Worm (Caenorhabditis elegans) whole organism, L4 larva: Measurements from ENCODE around the gene lin-3.

Source experiments
- F49E8.2 ChIP-seq: sonication (generic microtip); optimal IDR thresholded peaks from 2 replicates; lab custom pipeline; 2016; ENCODE audit warnings: missing compliant biosample characterization, mild to moderate bottlenecking, missing genetic modification characterization, borderline replicate concordance
- ZK337.2 ChIP-seq: fragments of 200-800 bp; sonication (Bioruptor generic); IDR thresholded peaks from 2 replicates; pipeline ENCODE4 v1.3.6; 2022; ENCODE audit warnings: missing genetic modification reagents, missing genetic modification characterization, missing compliant biosample characterization
- aha-1 ChIP-seq: fragments of 150-350 bp; peaks from one replicate; lab custom pipeline; 2014; ENCODE audit warnings: missing biosample characterization, missing genetic modification characterization
- ceh-82 ChIP-seq: sonication (generic microtip); optimal IDR thresholded peaks from 2 replicates; lab custom pipeline; 2017; ENCODE audit warnings: missing biosample characterization, missing genetic modification characterization
- egl-27 ChIP-seq: sonication (generic microtip); optimal IDR thresholded peaks from 3 replicates; lab custom pipeline; 2017; ENCODE audit warnings: missing biosample characterization, missing genetic modification reagents, missing genetic modification characterization
- egl-43 ChIP-seq: fragments of 200-800 bp; sonication (Bioruptor generic); IDR thresholded peaks from 2 replicates; pipeline ENCODE4 v1.3.6; 2022; ENCODE audit warnings: missing genetic modification reagents, missing genetic modification characterization, missing compliant biosample characterization
- lir-3 ChIP-seq: sonication (generic microtip); optimal IDR thresholded peaks from 2 replicates; lab custom pipeline; 2016; ENCODE audit warnings: mild to moderate bottlenecking, missing genetic modification characterization, missing compliant biosample characterization
- nhr-102 ChIP-seq: sonication (generic microtip); optimal IDR thresholded peaks from 2 replicates; lab custom pipeline; 2016; ENCODE audit warnings: mild to moderate bottlenecking, missing genetic modification characterization, moderate library complexity, missing compliant biosample characterization
- nhr-28 ChIP-seq: fragments of 150-350 bp; optimal IDR thresholded peaks from 2 replicates; lab custom pipeline; 2014; ENCODE audit warnings: missing biosample characterization, missing genetic modification characterization
- pha-4 ChIP-seq, 2 experiments: fragments of 150-350 bp in 1 of 2; fragments of 200-800 bp in 1 of 2; sonication (Bioruptor generic) in 1 of 2; IDR thresholded peaks in 1 of 2; optimal IDR thresholded peaks in 1 of 2; 2 replicates each; pipeline versions ENCODE4 v1.3.6 to Lab custom; 2014 to 2022; ENCODE audit warnings: missing genetic modification characterization in 2 of 2, missing genetic modification reagents in 2 of 2, missing biosample characterization in 1 of 2, missing compliant biosample characterization in 1 of 2
- rbr-2 ChIP-seq: sonication (generic microtip); optimal IDR thresholded peaks from 2 replicates; lab custom pipeline; 2016; ENCODE audit warnings: missing genotype, missing genetic modification characterization, missing compliant biosample characterization
- set-16 ChIP-seq: fragments of 200-800 bp; sonication (Bioruptor generic); IDR thresholded peaks from 2 replicates; pipeline ENCODE4 v1.3.6; 2022; ENCODE audit warnings: missing genetic modification reagents, missing genetic modification characterization, missing compliant biosample characterization
- tag-97 ChIP-seq: fragments of 200-800 bp; sonication (Bioruptor generic); IDR thresholded peaks from 2 replicates; pipeline ENCODE4 v1.3.6; 2022; ENCODE audit warnings: missing genetic modification characterization, missing compliant biosample characterization
- ztf-11 ChIP-seq: fragments of 150-350 bp; optimal IDR thresholded peaks from 2 replicates; lab custom pipeline; 2014; ENCODE audit warnings: missing biosample characterization, missing genetic modification characterization

DNA sequence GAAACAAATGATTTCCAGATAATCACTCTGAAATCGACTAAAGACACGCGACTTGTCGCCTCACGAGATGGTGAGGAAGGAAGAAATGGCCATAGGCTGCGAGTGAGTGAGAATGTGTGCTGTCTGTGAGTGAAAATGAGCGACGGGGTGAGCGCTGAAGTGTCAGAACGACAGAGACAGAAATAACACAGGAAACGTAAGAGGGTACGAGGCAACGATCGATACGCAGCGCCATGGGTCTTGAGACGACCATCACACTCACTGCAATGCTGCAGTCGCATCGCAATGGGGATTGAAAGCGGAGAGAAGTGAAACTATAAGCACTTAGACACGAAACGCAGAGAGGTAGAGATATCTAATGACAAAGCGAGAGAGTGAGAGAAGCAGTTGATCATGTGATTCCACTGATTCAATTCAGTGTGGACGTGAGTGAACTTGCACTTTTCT, 28.7 kb downstream of the lin-3 start:
- TF ChIP-seq set-16 = peak; percentile 78
- peak; percentile 82 for TF ChIP-seq pha-4 (GFP tag; IDR thresholded peaks at IDR 0.05; lab: Robert Waterston, UW)
- TF ChIP-seq pha-4 (tag; optimal IDR thresholded peaks at IDR 0.05; lab: Kevin White, UChicago) = no peak
- no peak for TF ChIP-seq ztf-11
- no peak for TF ChIP-seq egl-27 (tag; lab: Kevin White, UChicago)
- peak; percentile 96 for TF ChIP-seq rbr-2 (tag; lab: Kevin White, UChicago)
- peak; percentile 91 for TF ChIP-seq egl-43 (GFP tag; lab: Robert Waterston, UW)
- TF ChIP-seq lir-3 (tag; lab: Kevin White, UChicago) = peak; percentile 30
- TF ChIP-seq aha-1 (tag; lab: Kevin White, UChicago) = peak; percentile 99
- no peak for TF ChIP-seq ceh-82
- no peak for TF ChIP-seq tag-97 (GFP tag; lab: Robert Waterston, UW)
- no peak for TF ChIP-seq ZK337.2 (GFP tag; lab: Robert Waterston, UW)
- TF ChIP-seq nhr-28 = peak; percentile 88
- TF ChIP-seq nhr-102 (tag; lab: Kevin White, UChicago) = peak; percentile 86
- no peak for TF ChIP-seq F49E8.2
